Fruit fly (Drosophila melanogaster) whole organism: Measurements from ENCODE around the gene Nek2.

Experiments used
- CG8478 ChIP-seq: fragments of >200 bp; optimal IDR thresholded peaks from 2 replicates; lab custom pipeline; 2018; ENCODE audit warnings: inconsistent platforms
- EcR ChIP-seq, 2 experiments: fragments of >200 bp; optimal IDR thresholded peaks; 2 replicates each; lab custom pipeline; 2017; ENCODE audit warnings: missing biosample characterization in 2 of 2, missing genetic modification characterization in 2 of 2, missing genetic modification reagents in 2 of 2
- pan ChIP-seq: fragments of >200 bp; optimal IDR thresholded peaks from 2 replicates; lab custom pipeline; 2017
- psq ChIP-seq: fragments of >200 bp; optimal IDR thresholded peaks from 2 replicates; lab custom pipeline; 2017
- usp ChIP-seq: fragments of >200 bp; optimal IDR thresholded peaks from 2 replicates; lab custom pipeline; 2017; ENCODE audit warnings: missing biosample characterization, missing genetic modification characterization, mixed read lengths

- TF ChIP-seq EcR (GFP tag; optimal IDR thresholded peaks at IDR 0.05; lab: Kevin White, UChicago) (no peak), psq (no peak), usp (GFP tag; lab: Kevin White, UChicago) (no peak), pan (lab: Kevin White, UChicago) (no peak), CG8478 (lab: Kevin White, UChicago) (no peak)
Measured at dm6 chrX:7892539-7892899, 1.1 kb upstream of the Nek2 start.
